Fruit fly (Drosophila melanogaster): ENCODE measurements around the gene Hez.

The Hez gene

dm6 chr3L:9848744-9849143, 45.8 kb downstream of the Hez start:
- TF ChIP-seq CG3032 (tag; optimal IDR thresholded peaks at IDR 0.05) (peak; percentile 73), OdsH (GFP tag; optimal IDR thresholded peaks at IDR 0.05) (peak; percentile 41), achi (GFP tag; optimal IDR thresholded peaks at IDR 0.05) (peak; percentile 45), ss (GFP tag; optimal IDR thresholded peaks at IDR 0.05) (peak; percentile 90 to 91), spab (GFP tag; optimal IDR thresholded peaks at IDR 0.05) (peak; percentile 73), net (GFP tag; optimal IDR thresholded peaks at IDR 0.05) (peak; percentile 67), CG4318 (GFP tag; optimal IDR thresholded peaks at IDR 0.05) (no peak), CG31627 (GFP tag; optimal IDR thresholded peaks at IDR 0.05) (no peak), Sox14 (GFP tag; optimal IDR thresholded peaks at IDR 0.05) (peak; percentile 34), CG11294 (GFP tag; IDR thresholded peaks at IDR 0.05) (no peak), CG32006 (GFP tag; optimal IDR thresholded peaks at IDR 0.05) (peak; percentile 55), eg (GFP tag; IDR thresholded peaks at IDR 0.05) (peak; percentile 85), acj6 (GFP tag; optimal IDR thresholded peaks at IDR 0.05) (no peak), Blimp-1 (GFP tag; optimal IDR thresholded peaks at IDR 0.05) (no peak), CG8632 (GFP tag; optimal IDR thresholded peaks at IDR 0.05) (peak; percentile 46), Hr38 (GFP tag; optimal IDR thresholded peaks at IDR 0.05) (no peak), Ets21C (GFP tag; optimal IDR thresholded peaks at IDR 0.05) (no peak), cyc (GFP tag; optimal IDR thresholded peaks at IDR 0.05) (no peak), Lpt (GFP tag; optimal IDR thresholded peaks at IDR 0.05) (peak; percentile 84), vri (GFP tag; optimal IDR thresholded peaks at IDR 0.05) (no peak), Eip75B (GFP tag; optimal IDR thresholded peaks at IDR 0.05) (peak; percentile 65), CG10669 (GFP tag; optimal IDR thresholded peaks at IDR 0.05) (peak; percentile 83), CG11902 (GFP tag; optimal IDR thresholded peaks at IDR 0.05) (no peak), CG6792 (GFP tag; optimal IDR thresholded peaks at IDR 0.05) (no peak), CG3919 (GFP tag; optimal IDR thresholded peaks at IDR 0.05) (peak; percentile 58), CG1621 (tag; optimal IDR thresholded peaks at IDR 0.05) (peak; percentile 64), CG7368 (GFP tag; optimal IDR thresholded peaks at IDR 0.05) (peak; percentile 38), CG8319 (GFP tag; optimal IDR thresholded peaks at IDR 0.05) (no peak), Eip93F (GFP tag; optimal IDR thresholded peaks at IDR 0.05) (no peak), Gug (GFP tag; IDR thresholded peaks at IDR 0.05) (no peak), CG34406 (GFP tag; optimal IDR thresholded peaks at IDR 0.05) (no peak), svp (GFP tag) (no peak), CG10631 (GFP tag; optimal IDR thresholded peaks at IDR 0.05) (peak; percentile 7), CG16779 (tag; optimal IDR thresholded peaks at IDR 0.05) (peak; percentile 83), salr (GFP tag; optimal IDR thresholded peaks at IDR 0.05) (peak; percentile 27 to 67), CG8119 (GFP tag; IDR thresholded peaks at IDR 0.05) (peak; percentile 84), fd59A (GFP tag; optimal IDR thresholded peaks at IDR 0.05) (peak; percentile 41), esn (GFP tag; optimal IDR thresholded peaks at IDR 0.05) (no peak), CG6808 (GFP tag; optimal IDR thresholded peaks at IDR 0.05) (peak; percentile 91), Sox102F (GFP tag; optimal IDR thresholded peaks at IDR 0.05) (no peak), topi (GFP tag; optimal IDR thresholded peaks at IDR 0.05) (no peak), CG6163 (GFP tag; IDR thresholded peaks at IDR 0.05) (peak; percentile 91), dac (GFP tag; optimal IDR thresholded peaks at IDR 0.05) (peak; percentile 8), fkh (GFP tag; optimal IDR thresholded peaks at IDR 0.05) (no peak), CG11762 (GFP tag; optimal IDR thresholded peaks at IDR 0.05; ENCODE audit: insufficient read depth) (peak; percentile 43), Met (GFP tag; optimal IDR thresholded peaks at IDR 0.05) (no peak), CG6276 (GFP tag; optimal IDR thresholded peaks at IDR 0.05) (peak; percentile 85), Ets96B (tag; optimal IDR thresholded peaks at IDR 0.05) (peak; percentile 75), CG15336 (GFP tag; IDR thresholded peaks at IDR 0.05) (peak; percentile 69), lz (GFP tag; optimal IDR thresholded peaks at IDR 0.05) (no peak), pdm3 (GFP tag; optimal IDR thresholded peaks at IDR 0.05) (peak; percentile 56), Hr39 (GFP tag; optimal IDR thresholded peaks at IDR 0.05) (no peak), CG9139 (GFP tag; optimal IDR thresholded peaks at IDR 0.05) (peak; percentile 91)

Measured in whole organism, prepupa.